Worm (Caenorhabditis elegans) whole organism, dauer: ENCODE measurements around the gene T25B9.6.
"Not testable (repeated sequence)": the region's sequence is repeated elsewhere in the genome, so short reads cannot be mapped to it uniquely, and the experiment has no call there.

ENCODE experiments used
- unc-62 ChIP-seq: sonication (generic microtip); optimal IDR thresholded peaks from 2 replicates; lab custom pipeline; 2017; ENCODE audit warnings: missing biosample characterization, missing genetic modification reagents, missing genetic modification characterization

Gene T25B9.6

ce11 chrIV:10757616-10758193 lies at the start of gene T25B9.6, which contains the start of gene T25B9.4:
Gene T25B9.6 (plus strand): TSS chrIV:10758143.
Gene T25B9.4 (minus strand): TSS chrIV:10757716.
- TF ChIP-seq unc-62 = no peak

- TF ChIP-seq unc-62 = no peak
Observed at ce11 chrIV:10711729-10712128, 46.2 kb upstream of the T25B9.6 start, which contains the start of gene glb-21. Gene glb-21 (minus strand): TSS chrIV:10711794.

ce11 chrIV:10714594-10714993 lies 43.3 kb upstream of the T25B9.6 start:
- no peak for TF ChIP-seq unc-62

ce11 chrIV:10716348-10716747 lies 41.6 kb upstream of the T25B9.6 start, which contains the start of gene ncx-3:
Gene ncx-3 (plus strand): TSS chrIV:10716648.
- TF ChIP-seq unc-62 = no peak

- TF ChIP-seq unc-62 = no peak
Observed at ce11 chrIV:10718075-10718474, 39.9 kb upstream of the T25B9.6 start.

- TF ChIP-seq unc-62 = no peak
Observed at ce11 chrIV:10718865-10719264, 39.1 kb upstream of the T25B9.6 start.

ce11 chrIV:10727734-10728133 lies 30.2 kb upstream of the T25B9.6 start, which contains the start of gene ZC168.2:
Gene ZC168.2 (plus strand): TSS chrIV:10728034.
- TF ChIP-seq unc-62 = no peak

- no peak for TF ChIP-seq unc-62
Observed at ce11 chrIV:10734527-10735436, 23.2 kb upstream of the T25B9.6 start, which contains the start of the genes orc-5 and cyb-1. Gene orc-5 (minus strand): TSS chrIV:10734588. Gene cyb-1 (plus strand): TSS chrIV:10735216.

- no peak for TF ChIP-seq unc-62
Observed at ce11 chrIV:10737011-10737553, 20.9 kb upstream of the T25B9.6 start, which contains the start of gene grl-21. Gene grl-21 (plus strand): TSS chrIV:10737474.

- no peak for TF ChIP-seq unc-62
Observed at ce11 chrIV:10738328-10738727, 19.6 kb upstream of the T25B9.6 start, which contains the start of gene ssp-34. Gene ssp-34 (minus strand): TSS chrIV:10738602.

- TF ChIP-seq unc-62 = no peak
Observed at ce11 chrIV:10744475-10744874, 13.5 kb upstream of the T25B9.6 start, which contains the start of gene T25B9.3. Gene T25B9.3 (plus strand): TSS chrIV:10744775.

ce11 chrIV:10745332-10745731 lies 12.6 kb upstream of the T25B9.6 start:
- TF ChIP-seq unc-62 = no peak

- no peak for TF ChIP-seq unc-62
Observed at ce11 chrIV:10750041-10750440, 7.9 kb upstream of the T25B9.6 start, which contains the start of gene T25B9.1. Gene T25B9.1 (minus strand): TSS chrIV:10750141.

- not testable (repeated sequence) for TF ChIP-seq unc-62
Observed at ce11 chrIV:10751740-10752139, 6.2 kb upstream of the T25B9.6 start, which contains the start of gene T25B9.2. Gene T25B9.2 (minus strand): TSS chrIV:10751840.

ce11 chrIV:10754685-10755084 lies 3.3 kb upstream of the T25B9.6 start, which contains the start of gene T25B9.5:
Gene T25B9.5 (minus strand): TSS chrIV:10754785.
- no peak for TF ChIP-seq unc-62

ce11 chrIV:10761344-10761743 lies 3.4 kb downstream of the T25B9.6 start, which contains the start of gene ugt-54:
Gene ugt-54 (plus strand): TSS chrIV:10761698.
- TF ChIP-seq unc-62 = no peak

- no peak for TF ChIP-seq unc-62
Observed at ce11 chrIV:10764206-10764605, 6.3 kb downstream of the T25B9.6 start, which contains the start of gene T25B9.11. Gene T25B9.11 (plus strand): TSS chrIV:10764506.
